Worm (Caenorhabditis elegans) whole organism, L1 larva: ENCODE measurements around the gene best-12.

Source experiments
- ama-1 ChIP-seq: fragments of 150-350 bp; optimal IDR thresholded peaks from 2 replicates; lab custom pipeline; 2014
- ceh-82 ChIP-seq, 3 experiments: fragments of 150-350 bp in 1 of 3; sonication (generic microtip) in 2 of 3; optimal IDR thresholded peaks; 2 replicates each; lab custom pipeline; 2014 to 2017; ENCODE audit warnings: missing biosample characterization in 3 of 3, missing genetic modification characterization in 3 of 3
- egl-27 ChIP-seq, 2 experiments: fragments of 150-350 bp in 1 of 2; sonication (generic microtip); optimal IDR thresholded peaks; 3 replicates each; lab custom pipeline; 2017 to 2018; ENCODE audit warnings: missing biosample characterization in 2 of 2, missing genetic modification characterization in 2 of 2, missing genetic modification reagents in 2 of 2
- sox-4 ChIP-seq: sonication (generic microtip); optimal IDR thresholded peaks from 2 replicates; lab custom pipeline; 2016; ENCODE audit warnings: missing genetic modification characterization, missing compliant biosample characterization

DNA sequence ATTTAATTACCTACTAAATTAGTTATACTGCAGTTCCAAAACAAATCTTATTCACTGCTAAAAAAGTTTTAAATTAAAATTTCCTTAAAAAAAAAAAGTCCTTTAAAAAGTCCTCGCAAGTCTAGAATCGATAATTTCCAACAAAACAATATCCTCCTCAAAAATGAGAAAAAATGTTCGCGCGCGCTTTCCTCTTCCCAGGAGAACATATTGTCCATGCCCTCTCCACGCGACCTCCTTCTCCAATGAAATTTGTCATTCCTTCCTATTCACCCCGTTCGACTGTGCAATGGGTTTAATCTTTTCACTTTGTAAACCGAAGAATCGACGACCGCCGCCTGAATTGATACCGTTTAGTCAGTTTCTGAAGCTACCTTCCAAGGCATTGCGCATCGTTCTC is 13.1 kb upstream of the best-12 start, which contains the start of gene T10C6.10:
- TF ChIP-seq sox-4 (tag; lab: Kevin White, UChicago) (no peak), egl-27 (tag; optimal IDR thresholded peaks at IDR 0.05; lab: Kevin White, UChicago) (no peak), ama-1 (lab: Kevin White, UChicago) (no peak), ceh-82 (tag; optimal IDR thresholded peaks at IDR 0.05; lab: Kevin White, UChicago) (no peak)
